Worm (Caenorhabditis elegans) whole organism, late embryonic: ENCODE data around the gene C31H1.5.

Source experiments
- lin-11 ChIP-seq: fragments of 200-800 bp; sonication (Bioruptor generic); optimal IDR thresholded peaks from 2 replicates; lab custom pipeline; 2018; ENCODE audit warnings: mild to moderate bottlenecking, missing genetic modification characterization, missing compliant biosample characterization
- sox-4 ChIP-seq: sonication (generic microtip); optimal IDR thresholded peaks from 2 replicates; lab custom pipeline; 2017; ENCODE audit warnings: mild to moderate bottlenecking, missing genetic modification characterization, inconsistent platforms, missing compliant biosample characterization
- unc-86 ChIP-seq: sonication (generic microtip); optimal IDR thresholded peaks from 2 replicates; lab custom pipeline; 2016; ENCODE audit warnings: missing genetic modification characterization, missing compliant biosample characterization
- ztf-16 ChIP-seq: sonication (generic microtip); optimal IDR thresholded peaks from 2 replicates; lab custom pipeline; 2017; ENCODE audit warnings: missing genetic modification characterization, missing compliant biosample characterization

- TF ChIP-seq lin-11 (tag; lab: Kevin White, UChicago) (no peak), ztf-16 (tag; lab: Kevin White, UChicago) (no peak), sox-4 (tag; lab: Kevin White, UChicago) (no peak), unc-86 (tag; lab: Kevin White, UChicago) (no peak)
These were observed 14.6 kb upstream of the C31H1.5 start for ce11 chrIV:5811079-5811622.
